Worm (Caenorhabditis elegans): ENCODE data around the gene srg-46.

srg-46 gene

DNA sequence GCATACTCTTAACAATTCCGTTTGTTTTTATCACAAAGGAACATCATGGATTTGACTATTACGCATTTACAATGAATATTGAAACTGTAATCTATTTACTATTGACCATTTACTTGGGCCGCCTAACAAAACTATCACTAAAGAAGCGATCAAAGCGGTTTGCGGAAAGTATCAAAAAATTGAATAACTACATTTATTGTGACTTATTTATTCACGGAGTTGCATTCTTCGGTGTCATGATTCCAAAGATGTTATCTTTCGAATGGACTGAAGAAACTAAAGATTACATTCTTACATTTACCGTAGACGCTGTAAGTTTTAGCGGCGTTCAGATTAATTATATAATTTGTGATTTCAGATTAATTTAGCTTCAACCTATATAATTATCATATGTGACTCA is 712 bp downstream of the srg-46 start:
- TF ChIP-seq F13H6.1 (tag; optimal IDR thresholded peaks at IDR 0.05) (no peak), nhr-12 (tag; optimal IDR thresholded peaks at IDR 0.05) (no peak), sma-9 (GFP tag; optimal IDR thresholded peaks at IDR 0.05) (no peak), sma-9 (tag; optimal IDR thresholded peaks at IDR 0.05) (no peak), nhr-77 (tag; optimal IDR thresholded peaks at IDR 0.05) (no peak), nhr-11 (tag; optimal IDR thresholded peaks at IDR 0.05) (no peak), ceh-82 (tag; optimal IDR thresholded peaks at IDR 0.05) (no peak), sem-4 (tag; optimal IDR thresholded peaks at IDR 0.05) (no peak), elt-1 (tag; optimal IDR thresholded peaks at IDR 0.05) (no peak), Y55F3AM.14 (GFP tag; optimal IDR thresholded peaks at IDR 0.05) (no peak), snpc-4 (tag; optimal IDR thresholded peaks at IDR 0.05) (no peak), nhr-10 (tag; optimal IDR thresholded peaks at IDR 0.05) (no peak), ama-1 (optimal IDR thresholded peaks at IDR 0.05) (no peak), nhr-25 (tag; optimal IDR thresholded peaks at IDR 0.05) (no peak), ztf-1 (GFP tag; conservative IDR thresholded peaks at IDR 0.05) (no peak), unc-39 (tag; optimal IDR thresholded peaks at IDR 0.05) (no peak), zag-1 (tag; optimal IDR thresholded peaks at IDR 0.05) (no peak), sma-3 (GFP tag; optimal IDR thresholded peaks at IDR 0.05) (no peak), gmeb-1 (tag; optimal IDR thresholded peaks at IDR 0.05) (no peak)

DNA sequence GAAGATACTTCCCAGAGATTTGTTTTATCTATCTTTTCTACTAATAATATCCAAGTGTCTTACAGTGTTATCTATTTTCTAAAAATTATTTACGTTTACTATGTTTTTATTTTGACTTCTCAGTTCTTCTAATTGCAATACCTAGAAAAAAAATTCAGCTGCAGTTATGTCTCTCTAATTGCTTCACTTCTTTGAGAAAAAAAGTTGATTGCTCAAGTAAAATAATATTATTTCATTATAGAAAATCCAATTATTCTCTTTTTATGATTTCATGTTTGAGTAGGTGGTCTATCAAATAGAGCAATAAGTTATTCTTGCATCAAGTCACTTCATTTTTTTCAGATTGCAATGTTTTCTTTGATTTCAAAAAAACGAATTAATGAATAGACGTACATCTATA is 3.0 kb downstream of the srg-46 start:
- TF ChIP-seq mbf-1 (tag; optimal IDR thresholded peaks at IDR 0.05) = no peak

DNA sequence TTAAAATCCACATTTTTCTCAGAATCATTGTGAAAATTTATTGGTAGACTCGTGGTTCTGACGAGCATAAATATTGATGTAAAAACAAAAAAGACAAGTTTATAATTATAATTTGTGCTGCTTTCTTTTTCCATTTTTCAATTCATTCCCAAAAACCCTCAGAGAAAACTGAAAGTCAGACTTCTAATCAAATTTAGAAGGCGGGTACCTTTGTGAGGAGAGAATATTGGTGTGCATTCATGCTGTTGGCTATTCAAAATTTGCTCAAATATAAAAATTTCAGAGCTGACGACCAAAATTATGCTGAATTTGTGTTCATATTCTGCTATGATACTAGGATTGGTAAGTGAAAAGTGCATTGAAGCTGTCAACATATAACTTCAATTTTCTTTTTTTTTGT is 3.5 kb downstream of the srg-46 start, which contains the start of gene srx-125:
srx-125 (plus strand) TSS at position 301 of the 400 bp plus-strand sequence.
- no peak for TF ChIP-seq lin-13 (GFP tag; optimal IDR thresholded peaks at IDR 0.05)
- TF ChIP-seq nhr-11 (tag; optimal IDR thresholded peaks at IDR 0.05) = no peak
- no peak for TF ChIP-seq elt-3 (tag; optimal IDR thresholded peaks at IDR 0.05)
- no peak for TF ChIP-seq ztf-1 (GFP tag; conservative IDR thresholded peaks at IDR 0.05)
- no peak for TF ChIP-seq R02D3.7 (tag; optimal IDR thresholded peaks at IDR 0.05)
- TF ChIP-seq unc-62 (GFP tag; optimal IDR thresholded peaks at IDR 0.05) = no peak
- no peak for TF ChIP-seq nhr-23 (tag; optimal IDR thresholded peaks at IDR 0.05)

DNA sequence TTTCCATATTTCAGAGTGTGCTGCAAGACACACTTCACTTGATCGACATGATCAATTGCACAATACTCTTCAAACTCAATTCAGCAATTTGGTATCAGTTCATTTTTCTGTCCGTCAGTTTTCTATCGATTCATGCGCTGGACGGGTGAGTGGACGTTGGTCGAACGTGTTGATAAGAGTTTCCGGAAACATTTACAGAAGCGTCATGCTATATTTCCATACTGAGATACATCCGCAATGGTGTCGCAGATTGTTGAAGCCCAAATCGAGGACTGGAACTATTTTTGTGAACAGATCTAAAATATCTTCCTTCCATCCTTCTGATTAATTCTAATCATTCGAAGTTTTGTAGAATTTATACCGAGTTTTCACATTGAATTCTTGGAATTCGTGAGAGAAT is 6.1 kb downstream of the srg-46 start:
- TF ChIP-seq elt-1 (tag; optimal IDR thresholded peaks at IDR 0.05) = no peak
- TF ChIP-seq sma-9 (GFP tag; optimal IDR thresholded peaks at IDR 0.05) = peak; percentile 15
- no peak for TF ChIP-seq sma-9 (tag; optimal IDR thresholded peaks at IDR 0.05)
- TF ChIP-seq R02D3.7 (tag; optimal IDR thresholded peaks at IDR 0.05) = no peak
- peak; percentile 32 for TF ChIP-seq gmeb-1 (tag; optimal IDR thresholded peaks at IDR 0.05)
- no peak for TF ChIP-seq mdl-1 (tag; optimal IDR thresholded peaks at IDR 0.05)
- no peak for TF ChIP-seq nhr-25 (tag; optimal IDR thresholded peaks at IDR 0.05)
- peak; percentile 45 for TF ChIP-seq sma-3 (GFP tag; optimal IDR thresholded peaks at IDR 0.05)
- TF ChIP-seq ztf-4 (tag; optimal IDR thresholded peaks at IDR 0.05) = no peak
- TF ChIP-seq unc-62 (GFP tag; optimal IDR thresholded peaks at IDR 0.05) = no peak
- peak; percentile 39 for TF ChIP-seq crh-2 (tag; optimal IDR thresholded peaks at IDR 0.05)
- peak; percentile 63 for TF ChIP-seq fos-1 (tag; optimal IDR thresholded peaks at IDR 0.05)
- no peak for TF ChIP-seq sem-4 (tag; optimal IDR thresholded peaks at IDR 0.05)
- TF ChIP-seq ceh-16 (tag; optimal IDR thresholded peaks at IDR 0.05) = no peak
- TF ChIP-seq Y55F3AM.14 (GFP tag; optimal IDR thresholded peaks at IDR 0.05) = no peak
- no peak for TF ChIP-seq nhr-77 (tag; optimal IDR thresholded peaks at IDR 0.05)
- no peak for TF ChIP-seq nhr-23 (tag; optimal IDR thresholded peaks at IDR 0.05)
- TF ChIP-seq peb-1 (tag; optimal IDR thresholded peaks at IDR 0.05) = no peak
- peak; percentile 1 for TF ChIP-seq F13H6.1 (tag; optimal IDR thresholded peaks at IDR 0.05)
- peak; percentile 31 for TF ChIP-seq nhr-21 (tag; optimal IDR thresholded peaks at IDR 0.05)

DNA sequence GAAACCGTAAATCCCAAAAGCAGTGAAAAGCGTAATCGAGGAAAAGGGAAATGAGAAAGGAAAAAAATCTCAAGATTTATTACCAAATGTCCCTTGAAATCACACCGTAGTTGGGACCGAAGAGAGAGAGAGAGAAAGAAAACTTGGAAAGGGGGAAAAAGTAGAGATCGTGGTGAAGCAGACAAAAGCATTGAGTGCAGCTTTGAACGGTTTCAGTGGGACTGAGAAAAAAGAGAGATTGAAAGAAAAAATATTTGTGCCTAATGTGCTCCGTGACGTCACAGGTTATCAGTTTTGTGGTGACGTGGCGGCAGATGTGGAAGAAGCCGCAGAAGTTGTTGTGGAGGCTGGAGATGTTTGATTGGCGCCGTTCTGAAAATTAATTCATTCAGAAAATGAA is 6.8 kb downstream of the srg-46 start:
- TF ChIP-seq ZK546.5 (tag; optimal IDR thresholded peaks at IDR 0.05) = no peak
- no peak for TF ChIP-seq nhr-12 (tag; optimal IDR thresholded peaks at IDR 0.05)
- no peak for TF ChIP-seq egl-27 (tag; optimal IDR thresholded peaks at IDR 0.05)
- no peak for TF ChIP-seq nhr-77 (tag; optimal IDR thresholded peaks at IDR 0.05)
- no peak for TF ChIP-seq unc-55 (GFP tag; optimal IDR thresholded peaks at IDR 0.05)
- no peak for TF ChIP-seq nhr-6 (tag; optimal IDR thresholded peaks at IDR 0.05)
- TF ChIP-seq lsy-2 (tag; optimal IDR thresholded peaks at IDR 0.05) = no peak
- TF ChIP-seq Y55F3AM.14 (GFP tag; optimal IDR thresholded peaks at IDR 0.05) = no peak
- TF ChIP-seq zag-1 (tag; optimal IDR thresholded peaks at IDR 0.05) = no peak
- TF ChIP-seq nhr-129 (tag; optimal IDR thresholded peaks at IDR 0.05) = no peak
- TF ChIP-seq F13H6.1 (tag; optimal IDR thresholded peaks at IDR 0.05) = no peak
- TF ChIP-seq elt-3 (tag; optimal IDR thresholded peaks at IDR 0.05) = no peak
- no peak for TF ChIP-seq unc-62 (GFP tag; optimal IDR thresholded peaks at IDR 0.05)
- no peak for TF ChIP-seq ceh-16 (tag; optimal IDR thresholded peaks at IDR 0.05)
